Worm (Caenorhabditis elegans): Measurements from ENCODE around the gene F23B2.10.

The F23B2.10 gene

DNA sequence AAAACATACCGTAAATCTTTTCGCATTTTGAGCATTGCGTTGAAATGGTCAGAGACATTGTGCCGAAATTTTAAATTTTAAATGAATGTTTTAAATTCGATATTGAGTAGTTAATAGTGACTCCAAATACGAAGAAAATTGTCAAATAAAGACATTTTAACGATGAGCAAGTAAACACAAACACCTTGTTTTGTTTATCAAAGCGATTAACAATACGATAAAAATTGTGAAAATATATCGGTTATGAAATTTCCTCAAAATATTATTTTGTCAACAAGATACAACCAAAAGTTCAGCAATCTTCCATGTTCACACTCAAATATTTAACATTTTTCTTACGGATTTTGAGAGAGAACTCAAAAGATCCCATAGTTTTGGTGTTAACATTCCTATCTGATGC, at the start of gene F23B2.10:
TSS of gene F23B2.10 (minus strand) at position 101 of the 400 bp plus-strand sequence.
- TF ChIP-seq unc-39 (tag; optimal IDR thresholded peaks at IDR 0.05) = no peak
- TF ChIP-seq flh-1 (GFP tag; optimal IDR thresholded peaks at IDR 0.05) = no peak
- no peak for TF ChIP-seq drap-1 (GFP tag; optimal IDR thresholded peaks at IDR 0.05)
- no peak for TF ChIP-seq ceh-83 (GFP tag; optimal IDR thresholded peaks at IDR 0.05)
- no peak for TF ChIP-seq unc-120 (tag; optimal IDR thresholded peaks at IDR 0.05; ENCODE audit: poor library complexity, severe bottlenecking)
- no peak for TF ChIP-seq lin-32 (GFP tag; optimal IDR thresholded peaks at IDR 0.05)
- TF ChIP-seq nhr-2 (tag; optimal IDR thresholded peaks at IDR 0.05) = no peak

DNA sequence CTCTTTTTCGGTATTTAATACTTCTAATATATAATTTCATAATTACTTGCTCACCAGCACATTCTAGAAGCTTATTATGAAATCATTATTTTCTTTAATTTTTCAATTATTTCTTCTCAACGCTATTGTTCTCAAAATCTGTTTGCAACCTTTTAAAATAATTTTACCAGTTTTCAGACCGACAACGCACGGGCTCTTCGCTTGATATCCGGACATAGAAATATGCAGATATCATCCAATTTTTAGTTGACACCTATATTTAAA, 45.7 kb upstream of the F23B2.10 start, which contains the start of gene wnk-1:
TSS of gene wnk-1 (plus strand) at position 165 of the 264 bp plus-strand sequence.
- no peak for TF ChIP-seq unc-39 (tag; optimal IDR thresholded peaks at IDR 0.05)
- TF ChIP-seq unc-120 (tag; optimal IDR thresholded peaks at IDR 0.05; ENCODE audit: poor library complexity, severe bottlenecking) = no peak
- TF ChIP-seq flh-1 (GFP tag; optimal IDR thresholded peaks at IDR 0.05) = no peak
- TF ChIP-seq pha-4 (tag; optimal IDR thresholded peaks at IDR 0.05) = no peak
- TF ChIP-seq sem-2 (GFP tag; optimal IDR thresholded peaks at IDR 0.05) = no peak

DNA sequence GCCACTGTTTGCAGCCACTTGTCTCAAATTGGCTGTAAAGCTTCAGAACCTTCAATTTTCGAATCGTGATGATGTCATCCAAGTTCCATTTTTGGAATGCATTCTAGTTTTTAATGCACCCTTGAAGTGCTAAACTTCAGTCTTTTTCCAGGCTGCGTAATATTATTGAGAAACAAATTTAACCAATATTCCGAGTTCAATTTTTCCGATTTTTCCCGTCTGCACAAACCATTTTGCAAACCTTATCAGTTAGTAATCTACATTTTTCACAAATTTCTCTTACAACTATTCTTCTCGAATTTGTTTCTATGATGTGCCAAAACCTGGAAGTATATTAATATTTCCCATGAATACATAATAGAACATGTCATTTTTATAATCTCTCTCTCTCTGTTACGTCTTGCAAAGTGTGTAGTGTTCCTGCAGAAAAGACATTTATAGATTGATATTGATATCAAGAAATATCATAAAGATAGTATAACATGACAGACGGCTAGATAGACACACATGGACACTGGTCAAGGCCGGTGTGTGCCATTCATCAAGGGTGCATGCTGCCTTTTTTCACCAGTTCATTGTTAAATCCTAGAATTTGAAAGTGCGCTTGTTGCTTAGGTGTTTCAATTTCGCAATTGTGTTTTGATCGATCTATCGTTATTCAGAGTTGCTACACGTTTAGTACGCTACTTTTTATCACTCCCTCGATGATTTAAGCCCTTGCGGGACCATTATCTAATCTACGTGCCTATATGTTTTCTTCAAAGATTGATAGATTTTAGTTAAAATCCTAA, 45.2 kb upstream of the F23B2.10 start:
- TF ChIP-seq snpc-4 (tag; optimal IDR thresholded peaks at IDR 0.05) = no peak
- no peak for TF ChIP-seq drap-1 (GFP tag; optimal IDR thresholded peaks at IDR 0.05)
- TF ChIP-seq tbx-8 (GFP tag; optimal IDR thresholded peaks at IDR 0.05) = no peak
- no peak for TF ChIP-seq mls-2 (tag; optimal IDR thresholded peaks at IDR 0.05)
- no peak for TF ChIP-seq nhr-12 (tag; optimal IDR thresholded peaks at IDR 0.05)
- TF ChIP-seq lin-13 (tag; optimal IDR thresholded peaks at IDR 0.05) = no peak
- TF ChIP-seq flh-1 (GFP tag; optimal IDR thresholded peaks at IDR 0.05) = no peak
- no peak for TF ChIP-seq sptf-1 (tag; optimal IDR thresholded peaks at IDR 0.05)
- no peak for TF ChIP-seq blmp-1 (tag; optimal IDR thresholded peaks at IDR 0.05)
- no peak for TF ChIP-seq M03D4.4 (tag; optimal IDR thresholded peaks at IDR 0.05)
- TF ChIP-seq ces-1 (GFP tag; optimal IDR thresholded peaks at IDR 0.05) = no peak
- no peak for TF ChIP-seq nhr-237 (tag; optimal IDR thresholded peaks at IDR 0.05)
- no peak for TF ChIP-seq ztf-11 (tag; optimal IDR thresholded peaks at IDR 0.05)
- TF ChIP-seq sem-2 (GFP tag; optimal IDR thresholded peaks at IDR 0.05) = no peak

DNA sequence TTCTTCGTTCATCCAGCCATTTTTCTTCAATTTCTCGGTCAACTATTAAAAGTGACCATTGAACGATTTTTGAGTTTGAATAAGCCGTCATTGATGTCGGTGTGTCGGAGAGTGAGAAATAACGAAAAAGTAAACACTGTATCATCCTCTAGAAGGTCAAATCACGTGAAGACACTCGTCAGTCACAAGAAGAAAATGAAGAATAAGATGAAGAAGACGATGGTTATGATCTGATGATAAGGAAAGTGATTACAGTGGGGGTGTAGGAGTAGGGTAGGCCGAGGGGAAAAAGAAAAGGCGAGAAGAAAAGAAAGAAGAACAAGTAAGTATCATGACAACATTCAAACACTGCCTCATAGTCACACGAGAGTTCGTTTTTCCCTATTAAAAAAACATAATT, 44.0 kb upstream of the F23B2.10 start:
- TF ChIP-seq drap-1 (GFP tag; optimal IDR thresholded peaks at IDR 0.05) (no peak), ceh-39 (tag; optimal IDR thresholded peaks at IDR 0.05) (no peak), elt-3 (tag; optimal IDR thresholded peaks at IDR 0.05) (peak; percentile 43)

DNA sequence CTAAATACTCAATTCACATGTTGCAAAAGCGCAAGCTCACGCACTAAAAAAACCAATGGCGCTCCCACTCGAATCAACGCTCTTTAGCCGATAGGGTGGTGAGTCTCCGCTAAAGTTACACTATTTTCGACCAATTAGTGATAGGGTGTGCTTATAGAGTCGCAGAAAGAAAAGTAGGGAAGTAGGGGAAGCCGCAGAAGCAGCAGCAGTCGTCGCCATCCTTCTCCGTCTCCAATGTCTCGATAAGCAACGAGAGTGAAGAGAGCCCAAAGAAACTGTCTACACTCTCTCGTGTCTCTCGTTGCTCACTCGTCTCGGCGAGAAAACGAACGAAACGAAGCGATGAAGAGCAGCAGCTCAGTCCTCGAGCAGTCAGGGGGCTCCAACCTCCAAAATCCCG, 42.6 kb upstream of the F23B2.10 start:
- no peak for TF ChIP-seq lsy-2 (tag; optimal IDR thresholded peaks at IDR 0.05)
- peak; percentile 23 for TF ChIP-seq unc-62 (GFP tag; optimal IDR thresholded peaks at IDR 0.05)
- TF ChIP-seq snpc-4 (tag; optimal IDR thresholded peaks at IDR 0.05) = no peak
- TF ChIP-seq nhr-12 (tag; optimal IDR thresholded peaks at IDR 0.05) = no peak
- peak; percentile 45 for TF ChIP-seq ham-2 (GFP tag; optimal IDR thresholded peaks at IDR 0.05)
- TF ChIP-seq mls-2 (tag; optimal IDR thresholded peaks at IDR 0.05) = peak; percentile 32
- peak; percentile 58 for TF ChIP-seq hlh-1 (tag; optimal IDR thresholded peaks at IDR 0.05)
- no peak for TF ChIP-seq M03D4.4 (tag; optimal IDR thresholded peaks at IDR 0.05)
- TF ChIP-seq drap-1 (GFP tag; optimal IDR thresholded peaks at IDR 0.05) = no peak
- peak; percentile 64 for TF ChIP-seq pha-4 (tag; optimal IDR thresholded peaks at IDR 0.05)
- TF ChIP-seq sptf-1 (tag; optimal IDR thresholded peaks at IDR 0.05) = peak; percentile 42
- TF ChIP-seq unc-120 (tag; optimal IDR thresholded peaks at IDR 0.05; ENCODE audit: poor library complexity, severe bottlenecking) = peak; percentile 96
- TF ChIP-seq mep-1 (tag; optimal IDR thresholded peaks at IDR 0.05) = peak; percentile 33
- TF ChIP-seq ces-1 (GFP tag; optimal IDR thresholded peaks at IDR 0.05) = peak; percentile 79
- no peak for TF ChIP-seq ceh-83 (GFP tag; optimal IDR thresholded peaks at IDR 0.05)

DNA sequence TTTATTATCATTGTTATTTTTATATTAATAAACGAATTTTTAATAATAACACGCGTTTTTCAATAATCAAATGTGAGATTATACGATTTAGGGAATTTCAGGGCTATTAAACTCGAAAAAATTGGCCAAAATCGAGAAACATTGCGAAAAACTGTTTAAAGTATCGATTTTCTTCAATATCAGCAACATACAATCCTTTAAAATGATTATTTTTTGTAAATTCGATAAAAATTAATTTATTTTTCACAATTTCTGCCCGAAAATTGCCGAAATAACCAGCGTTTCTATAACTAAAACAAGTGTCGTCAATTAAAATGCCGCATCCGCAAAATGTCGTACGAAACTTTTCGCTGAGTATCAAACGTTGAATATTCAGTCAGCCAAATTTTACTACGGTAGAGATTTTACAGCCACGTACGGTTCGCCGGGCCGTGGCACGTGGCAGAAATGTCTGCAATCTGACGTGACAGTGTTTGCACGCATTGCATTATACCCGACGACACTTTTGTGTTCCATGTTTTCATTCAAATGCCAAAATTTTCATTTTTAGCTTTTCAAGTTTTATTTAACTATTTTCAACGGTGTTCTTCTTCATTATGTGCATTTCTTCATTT, 42.0 kb upstream of the F23B2.10 start:
- peak; percentile 36 for TF ChIP-seq lsy-2 (tag; optimal IDR thresholded peaks at IDR 0.05)

Measured in whole organism, mixed stage, embryonic.